Fruit fly (Drosophila melanogaster): ENCODE data around the gene CG4743.
A peak's percentile ranks its signal among the peaks of the same experiment; 100 is the strongest.

Gene CG4743

DNA sequence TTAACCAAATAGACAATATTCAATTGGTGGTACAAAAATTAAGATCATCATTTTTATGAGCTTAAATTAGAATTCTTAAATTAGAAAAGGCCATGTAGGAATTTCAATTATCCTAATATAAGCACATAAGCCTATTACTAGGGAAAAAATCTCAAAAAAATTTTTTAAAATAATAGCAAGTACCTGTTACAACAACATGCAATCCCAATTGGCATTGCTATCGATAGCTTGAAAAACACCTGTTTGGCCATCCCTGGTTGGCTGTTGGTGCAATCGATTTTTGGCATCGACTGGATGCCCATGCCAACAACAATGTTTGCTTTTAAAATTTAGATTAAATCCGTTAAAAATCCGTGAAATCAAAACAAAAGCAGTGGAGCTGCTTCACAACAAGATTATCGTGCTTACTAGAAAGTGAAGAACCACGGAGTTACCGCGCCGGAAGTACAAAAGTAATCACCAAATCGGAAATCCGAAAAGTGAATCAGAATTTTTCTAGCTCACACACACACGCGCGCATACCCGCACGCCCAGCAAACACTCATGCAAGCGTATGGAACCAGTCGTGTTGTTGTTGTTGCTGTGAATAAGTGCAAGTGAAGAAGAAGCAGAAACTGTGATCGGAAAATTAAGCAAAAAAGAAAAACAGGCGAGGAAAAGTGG is 18.7 kb downstream of the CG4743 start, which contains the start of gene RASSF8 (continued):
- TF ChIP-seq Six4 (GFP tag; optimal IDR thresholded peaks at IDR 0.05) (no peak), org-1 (GFP tag; optimal IDR thresholded peaks at IDR 0.05) (no peak), Side (GFP tag; optimal IDR thresholded peaks at IDR 0.05) (peak; percentile 9), CG3995 (GFP tag; optimal IDR thresholded peaks at IDR 0.05) (peak; percentile 79), zf30C (GFP tag; optimal IDR thresholded peaks at IDR 0.05) (no peak), CG14441 (GFP tag; IDR thresholded peaks at IDR 0.05) (0 out of 2 replicates have a peak, but pooled peaks have one; percentile 47), crc (GFP tag; optimal IDR thresholded peaks at IDR 0.05) (no peak)

DNA sequence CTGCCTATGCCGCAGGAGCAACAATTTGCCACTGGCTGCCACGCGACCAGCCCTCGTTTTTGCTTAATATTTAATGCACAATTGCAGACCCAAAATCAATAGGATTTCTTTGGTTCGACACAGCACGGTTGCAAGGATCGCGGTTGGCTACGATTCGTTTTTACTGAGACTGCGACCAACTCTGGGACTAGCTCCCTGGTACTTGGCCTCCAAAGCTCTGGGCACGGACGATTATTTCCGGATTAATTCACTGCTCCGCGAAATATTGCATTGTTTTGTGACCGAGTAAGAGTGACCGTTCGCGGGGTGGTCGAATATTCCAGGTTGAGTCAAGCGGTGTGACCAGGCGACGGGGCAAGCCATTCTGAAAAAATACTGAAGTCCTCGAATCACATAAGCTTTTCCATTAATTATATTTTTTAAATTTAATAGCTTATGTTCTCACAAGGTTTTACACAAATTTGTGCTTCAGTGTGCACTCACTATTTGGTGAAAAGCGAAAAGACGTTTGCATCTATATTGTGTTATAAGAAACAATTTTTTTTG is 19.3 kb downstream of the CG4743 start, which contains the start of gene Tnks:
TSS of gene Tnks (minus strand) at position 302 of the 546 bp plus-strand sequence.
- TF ChIP-seq CTCF (GFP tag; optimal IDR thresholded peaks at IDR 0.05) (no peak), Optix (GFP tag; IDR thresholded peaks at IDR 0.05) (no peak), pzg (GFP tag; optimal IDR thresholded peaks at IDR 0.05) (peak; percentile 55), maf-S (GFP tag; optimal IDR thresholded peaks at IDR 0.05) (no peak), p53 (GFP tag; optimal IDR thresholded peaks at IDR 0.05) (no peak), z (GFP tag; IDR thresholded peaks at IDR 0.05) (no peak), Dref (GFP tag; IDR thresholded peaks at IDR 0.05) (peak; percentile 27), dysf (GFP tag; IDR thresholded peaks at IDR 0.05) (no peak), Mrtf (GFP tag; IDR thresholded peaks at IDR 0.05) (no peak), BEAF-32 (GFP tag; optimal IDR thresholded peaks at IDR 0.05) (no peak), CG4617 (GFP tag; optimal IDR thresholded peaks at IDR 0.05; ENCODE audit: borderline replicate concordance) (peak; percentile 63), CG6254 (GFP tag; optimal IDR thresholded peaks at IDR 0.05) (no peak), HLH54F (GFP tag; optimal IDR thresholded peaks at IDR 0.05) (no peak), tin (GFP tag; optimal IDR thresholded peaks at IDR 0.05) (peak; percentile 11), CG2199 (GFP tag; IDR thresholded peaks at IDR 0.05) (no peak), crc (GFP tag; optimal IDR thresholded peaks at IDR 0.05) (no peak), CG4424 (GFP tag; optimal IDR thresholded peaks at IDR 0.05) (no peak), vvl (GFP tag; IDR thresholded peaks at IDR 0.05) (peak; percentile 33), CG15073 (GFP tag; optimal IDR thresholded peaks at IDR 0.05) (no peak), bbx (GFP tag; IDR thresholded peaks at IDR 0.05; ENCODE audit: partially characterized antibody) (peak; percentile 26; the same call in 1 of the 2 replicates), Dp (GFP tag; optimal IDR thresholded peaks at IDR 0.05) (peak; percentile 16), HLHmδ (GFP tag; optimal IDR thresholded peaks at IDR 0.05) (peak; percentile 46), Trl (optimal IDR thresholded peaks at IDR 0.05) (no peak), Trl (GFP tag; optimal IDR thresholded peaks at IDR 0.05) (no peak), CG7745 (tag; optimal IDR thresholded peaks at IDR 0.05) (peak; percentile 84), CG8290 (GFP tag; optimal IDR thresholded peaks at IDR 0.05) (no peak), CG8290 (tag; optimal IDR thresholded peaks at IDR 0.05) (peak in 1 of 2 experiments; percentile 28), CG9797 (GFP tag; optimal IDR thresholded peaks at IDR 0.05) (peak; percentile 74), NfI (GFP tag; optimal IDR thresholded peaks at IDR 0.05) (no peak), sr (GFP tag; IDR thresholded peaks at IDR 0.05) (no peak), mirr (GFP tag; optimal IDR thresholded peaks at IDR 0.05) (no peak), luna (GFP tag; optimal IDR thresholded peaks at IDR 0.05) (no peak), CG18619 (GFP tag; optimal IDR thresholded peaks at IDR 0.05) (peak; percentile 40), nmo (GFP tag; optimal IDR thresholded peaks at IDR 0.05) (no peak), Hand (GFP tag; optimal IDR thresholded peaks at IDR 0.05) (no peak), chn (GFP tag; optimal IDR thresholded peaks at IDR 0.05) (no peak), stwl (tag; optimal IDR thresholded peaks at IDR 0.05) (peak; percentile 14), CG14710 (tag; optimal IDR thresholded peaks at IDR 0.05) (peak; percentile 42), trh (GFP tag; optimal IDR thresholded peaks at IDR 0.05) (no peak), CG2129 (GFP tag; IDR thresholded peaks at IDR 0.05; ENCODE audit: partially characterized antibody) (no peak), CG11504 (tag; optimal IDR thresholded peaks at IDR 0.05) (no peak), zfh1 (GFP tag; IDR thresholded peaks at IDR 0.05) (no peak), CG1024 (GFP tag; IDR thresholded peaks at IDR 0.05) (0 out of 2 replicates have a peak, but pooled peaks have one; percentile 19), Antp (GFP tag; optimal IDR thresholded peaks at IDR 0.05) (no peak)

Data from whole organism, embryonic.